Fruit fly (Drosophila melanogaster) whole organism, wandering third instar larva: ENCODE results near the gene CG14096.

ENCODE experiments used
- Dfd ChIP-seq: fragments of >200 bp; optimal IDR thresholded peaks from 2 replicates; lab custom pipeline; 2017; ENCODE audit warnings: missing biosample characterization, missing genetic modification characterization
- GATAd ChIP-seq: sonication (Bioruptor generic); optimal IDR thresholded peaks from 2 replicates; lab custom pipeline; 2016; ENCODE audit warnings: missing biosample characterization, missing genetic modification characterization
- dmrt93B ChIP-seq: fragments of 200-800 bp; sonication (Bioruptor generic); optimal IDR thresholded peaks from 2 replicates; lab custom pipeline; 2018; ENCODE audit warnings: missing biosample characterization, mild to moderate bottlenecking, missing genetic modification characterization
- ey ChIP-seq: fragments of 200-800 bp; sonication (Bioruptor generic); optimal IDR thresholded peaks from 2 replicates; lab custom pipeline; 2016; ENCODE audit warnings: missing biosample characterization, missing genetic modification characterization
- h ChIP-seq: fragments of 200-800 bp; sonication (Bioruptor generic); optimal IDR thresholded peaks from 3 replicates; lab custom pipeline; 2016; ENCODE audit warnings: missing biosample characterization, mild to moderate bottlenecking, missing genetic modification characterization
- sv ChIP-seq: fragments of 200-800 bp; sonication (Bioruptor generic); optimal IDR thresholded peaks from 3 replicates; lab custom pipeline; 2016; ENCODE audit warnings: missing biosample characterization, missing genetic modification characterization

DNA sequence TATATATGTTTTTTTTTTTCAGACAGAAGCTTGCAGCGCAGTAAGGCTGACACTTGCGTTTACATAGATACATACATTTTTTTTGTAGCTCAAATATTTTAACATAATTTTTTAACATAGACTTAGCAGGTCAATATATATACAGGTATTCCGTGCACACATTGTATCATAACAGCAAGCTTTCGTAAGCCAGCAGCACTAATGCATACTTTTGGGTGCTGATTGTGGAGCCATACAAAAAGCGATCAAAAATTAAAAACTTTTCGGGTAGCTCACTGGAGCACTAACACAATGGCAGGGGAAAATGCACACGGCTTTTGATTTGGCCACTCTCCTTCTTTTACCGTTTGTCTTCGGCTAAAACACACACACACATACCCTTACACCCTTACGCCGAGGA, 16.1 kb upstream of the CG14096 start:
- TF ChIP-seq sv (GFP tag; lab: Kevin White, UChicago) (no peak), h (no peak), ey (GFP tag; lab: Kevin White, UChicago) (no peak), Dfd (GFP tag; lab: Kevin White, UChicago) (no peak), dmrt93B (GFP tag; lab: Kevin White, UChicago) (no peak), GATAd (GFP tag; lab: Kevin White, UChicago) (no peak)
